Fruit fly (Drosophila melanogaster): ENCODE results near the gene BORCS6.

DNA sequence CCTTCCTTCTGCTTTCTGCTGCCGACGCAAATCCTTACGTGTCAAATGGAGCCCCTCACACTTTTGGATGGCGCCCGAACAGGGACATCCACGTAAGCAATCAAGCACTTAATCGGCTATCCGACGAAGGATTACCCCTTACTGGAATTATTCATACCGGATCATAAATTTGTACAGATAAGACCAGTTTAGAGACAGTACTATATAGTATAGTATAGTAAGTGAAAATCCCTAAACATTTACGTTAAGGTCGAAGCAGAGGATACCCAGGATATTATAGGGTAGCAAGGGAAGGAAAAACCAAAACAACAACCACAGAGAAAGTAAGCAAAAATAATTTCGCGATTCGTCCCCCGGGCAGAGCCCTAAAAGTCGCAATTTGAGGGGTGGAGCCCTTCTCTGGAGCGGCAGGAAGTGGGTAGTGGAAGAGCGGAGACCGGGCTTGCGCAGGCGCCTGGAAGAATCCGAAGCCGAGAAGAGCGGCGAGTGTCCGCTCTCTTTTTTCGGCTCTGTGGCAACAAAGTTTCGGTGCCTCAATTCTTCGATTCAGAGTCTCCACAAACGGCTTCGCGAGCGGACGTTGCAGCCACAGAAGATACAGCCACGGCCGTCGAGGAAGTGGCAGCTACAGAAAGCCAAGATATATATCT, 5.0 kb downstream of the BORCS6 start:
- no peak for TF ChIP-seq usp (GFP tag; optimal IDR thresholded peaks at IDR 0.05)
- no peak for TF ChIP-seq psq (optimal IDR thresholded peaks at IDR 0.05)

All from whole organism.